Worm (Caenorhabditis elegans): ENCODE data around the gene ZK1236.5.
A peak's percentile ranks its signal among the peaks of the same experiment; 100 is the strongest.

ZK1236.5 gene

DNA sequence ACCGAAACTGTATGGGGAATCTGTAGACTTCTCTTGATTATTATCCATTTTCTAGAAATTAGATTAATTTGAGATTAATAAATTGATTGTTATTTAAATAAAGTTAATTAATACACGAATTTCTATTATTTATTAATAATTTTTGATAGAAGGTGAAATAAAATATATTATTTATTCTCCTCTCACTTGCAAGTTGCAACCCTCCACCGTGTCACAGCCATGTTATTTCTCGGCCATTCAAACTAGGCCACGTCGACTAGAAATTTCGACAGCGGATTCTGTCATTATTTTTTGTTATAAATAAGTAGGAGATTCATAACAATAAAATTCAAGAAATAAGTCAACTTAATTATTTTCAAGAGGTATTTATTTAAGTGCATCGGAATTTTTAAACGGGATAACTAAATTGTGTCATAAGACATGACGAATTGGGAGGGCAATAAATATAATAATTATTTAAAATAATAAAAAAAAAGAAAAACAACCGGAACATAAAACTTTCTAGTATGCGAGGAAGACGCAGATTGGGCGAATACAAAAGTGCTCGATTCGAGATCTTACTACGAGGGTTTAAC, 11.6 kb upstream of the ZK1236.5 start, which contains the start of gene ufbp-1 (continued):
- peak; percentile 96 for TF ChIP-seq ceh-79 (tag; optimal IDR thresholded peaks at IDR 0.05)
- no peak for TF ChIP-seq mel-28 (tag; optimal IDR thresholded peaks at IDR 0.05; ENCODE audit: borderline replicate concordance)
- no peak for TF ChIP-seq K11D2.4 (GFP tag; IDR thresholded peaks at IDR 0.05)
- TF ChIP-seq B0035.1 (tag; optimal IDR thresholded peaks at IDR 0.05): no peak
- no peak for TF ChIP-seq madf-8 (GFP tag; conservative IDR thresholded peaks at IDR 0.05)
- peak; percentile 91 for TF ChIP-seq chd-7 (tag; optimal IDR thresholded peaks at IDR 0.05)
- TF ChIP-seq lin-54 (GFP tag; optimal IDR thresholded peaks at IDR 0.05): peak; percentile 88
- TF ChIP-seq nfyb-1 (GFP tag; IDR thresholded peaks at IDR 0.05): peak; percentile 93
- peak; percentile 34 for TF ChIP-seq B0261.1 (tag; optimal IDR thresholded peaks at IDR 0.05)
- 0 out of 2 replicates have a peak, but pooled peaks have one; percentile 61 for TF ChIP-seq ceh-40 (GFP tag; IDR thresholded peaks at IDR 0.05)
- no peak for TF ChIP-seq unc-62 (GFP tag; optimal IDR thresholded peaks at IDR 0.05)
- TF ChIP-seq lin-26 (GFP tag; IDR thresholded peaks at IDR 0.05): peak; percentile 70
- peak; percentile 91 for TF ChIP-seq Y56A3A.18 (GFP tag; IDR thresholded peaks at IDR 0.05)
- no peak for TF ChIP-seq aptf-2 (GFP tag; conservative IDR thresholded peaks at IDR 0.05)
- no peak for TF ChIP-seq F37B4.10 (GFP tag; IDR thresholded peaks at IDR 0.05)
- TF ChIP-seq mes-4 (tag; optimal IDR thresholded peaks at IDR 0.05): no peak
- TF ChIP-seq F39B2.1 (GFP tag; IDR thresholded peaks at IDR 0.05): peak; percentile 53; the same call in 1 of the 2 replicates
- TF ChIP-seq lag-1 (GFP tag; IDR thresholded peaks at IDR 0.05): 0 out of 2 replicates have a peak, but pooled peaks have one; percentile 8
- peak; percentile 57; the same call in 1 of the 2 replicates for TF ChIP-seq mcd-1 (GFP tag; IDR thresholded peaks at IDR 0.05)
- TF ChIP-seq ZK185.1 (tag; optimal IDR thresholded peaks at IDR 0.05; ENCODE audit: poor library complexity, severe bottlenecking): peak; percentile 27
- peak; percentile 36 for TF ChIP-seq lin-40 (tag; optimal IDR thresholded peaks at IDR 0.05)
- TF ChIP-seq T26A5.8 (tag; optimal IDR thresholded peaks at IDR 0.05): peak; percentile 77
- no peak for TF ChIP-seq Y67H2A.10 (GFP tag; conservative IDR thresholded peaks at IDR 0.05)
- peak; percentile 93 for TF ChIP-seq zim-3 (tag; optimal IDR thresholded peaks at IDR 0.05)
- no peak for TF ChIP-seq F33H1.4 (GFP tag; IDR thresholded peaks at IDR 0.05)
- TF ChIP-seq efl-1 (GFP tag; optimal IDR thresholded peaks at IDR 0.05): no peak
- peak; percentile 94 for TF ChIP-seq tlf-1 (GFP tag; optimal IDR thresholded peaks at IDR 0.05)
- peak in 1 of 3 experiments; percentile 61 for TF ChIP-seq lin-35 (GFP tag; optimal IDR thresholded peaks at IDR 0.05)
- TF ChIP-seq madf-3 (GFP tag; IDR thresholded peaks at IDR 0.05): peak; percentile 33; the same call in 1 of the 2 replicates
- TF ChIP-seq lsl-1 (GFP tag; optimal IDR thresholded peaks at IDR 0.05): peak; percentile 33
- no peak for TF ChIP-seq B0019.2 (GFP tag; conservative IDR thresholded peaks at IDR 0.05)
- TF ChIP-seq dpl-1 (GFP tag; optimal IDR thresholded peaks at IDR 0.05): no peak
- TF ChIP-seq rec-8 (tag; optimal IDR thresholded peaks at IDR 0.05): no peak
- peak; percentile 75 for TF ChIP-seq F57C9.4 (tag; optimal IDR thresholded peaks at IDR 0.05)
- no peak for TF ChIP-seq hrde-1 (tag; optimal IDR thresholded peaks at IDR 0.05; ENCODE audit: borderline replicate concordance)
- TF ChIP-seq attf-5 (GFP tag; optimal IDR thresholded peaks at IDR 0.05): peak; percentile 86
- peak; percentile 88 for TF ChIP-seq ekl-4 (GFP tag; IDR thresholded peaks at IDR 0.05)
- TF ChIP-seq snpc-4 (GFP tag; optimal IDR thresholded peaks at IDR 0.05): peak; percentile 21
- peak in 2 of 4 experiments; percentile 37 to 77 for TF ChIP-seq snpc-4 (tag; optimal IDR thresholded peaks at IDR 0.05)
- peak; percentile 26 for TF ChIP-seq snpc-1.3 (tag; optimal IDR thresholded peaks at IDR 0.05; ENCODE audit: insufficient read depth)
- TF ChIP-seq aptf-3 (GFP tag; IDR thresholded peaks at IDR 0.05): no peak
- no peak for TF ChIP-seq lir-1 (GFP tag; conservative IDR thresholded peaks at IDR 0.05)
- no peak for TF ChIP-seq ztf-25 (GFP tag; IDR thresholded peaks at IDR 0.05)
- no peak for TF ChIP-seq egrh-3 (GFP tag; IDR thresholded peaks at IDR 0.05)
- TF ChIP-seq B0336.3 (GFP tag; IDR thresholded peaks at IDR 0.05): peak; percentile 91
- no peak for TF ChIP-seq F55B11.4 (tag; optimal IDR thresholded peaks at IDR 0.05; ENCODE audit: borderline replicate concordance, insufficient read depth)
- no peak for TF ChIP-seq sdz-38 (tag; optimal IDR thresholded peaks at IDR 0.05)

Data from whole organism, young adult.